Worm (Caenorhabditis elegans): ENCODE results near the gene sru-28.

DNA sequence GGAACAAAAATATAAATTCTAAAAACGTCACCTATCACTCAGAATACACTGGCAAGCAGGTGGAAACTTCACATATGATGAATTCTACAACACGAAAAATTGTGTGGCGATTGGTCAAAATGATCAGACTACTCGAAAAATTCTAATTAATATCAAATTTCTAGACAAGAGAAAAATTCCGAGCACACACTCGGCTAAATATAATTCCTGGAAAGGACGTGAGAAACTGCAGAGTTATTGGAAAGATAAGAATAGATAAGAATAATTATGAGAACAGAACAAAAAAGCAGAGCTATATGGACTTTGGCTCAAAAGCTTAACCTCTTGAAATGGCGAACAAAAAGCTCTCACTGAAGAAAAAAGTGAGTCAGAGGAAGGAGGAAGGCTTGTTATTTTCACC, 18.8 kb upstream of the sru-28 start:
- TF ChIP-seq nhr-11 (tag; optimal IDR thresholded peaks at IDR 0.05) (no peak), lim-6 (tag; optimal IDR thresholded peaks at IDR 0.05) (no peak), syd-9 (tag; optimal IDR thresholded peaks at IDR 0.05) (no peak), ama-1 (optimal IDR thresholded peaks at IDR 0.05) (no peak), elt-2 (tag; optimal IDR thresholded peaks at IDR 0.05) (no peak), sdc-2 (tag; optimal IDR thresholded peaks at IDR 0.05) (no peak), pqm-1 (tag; optimal IDR thresholded peaks at IDR 0.05) (no peak), eyg-1 (tag; optimal IDR thresholded peaks at IDR 0.05) (no peak), ceh-22 (tag; optimal IDR thresholded peaks at IDR 0.05) (no peak)
